Worm (Caenorhabditis elegans) whole organism, L4/young adult: ENCODE measurements around the gene ZK632.2.

ENCODE experiments used
- W03F9.2 ChIP-seq: fragments of 150-350 bp; optimal IDR thresholded peaks from 2 replicates; lab custom pipeline; 2014; ENCODE audit warnings: missing biosample characterization, missing genetic modification characterization
- dao-5 ChIP-seq: sonication (generic microtip); optimal IDR thresholded peaks from 2 replicates; lab custom pipeline; 2016; ENCODE audit warnings: missing genotype, missing genetic modification characterization, moderate library complexity, missing compliant biosample characterization

ce11 chrIII:9851547-9851946, 52.6 kb downstream of the ZK632.2 start, which contains the start of gene K11H3.3:
- TF ChIP-seq W03F9.2 (no peak), dao-5 (tag; lab: Kevin White, UChicago) (no peak)
